Worm (Caenorhabditis elegans) whole organism, young adult: ENCODE results near the gene F41E7.7.

Experiments used
- B0261.1 ChIP-seq: sonication (generic microtip); optimal IDR thresholded peaks from 2 replicates; lab custom pipeline; 2016; ENCODE audit warnings: mild to moderate bottlenecking, missing genetic modification characterization, moderate library complexity, missing compliant biosample characterization
- D2030.7 ChIP-seq: fragments of 200-800 bp; sonication (Bioruptor generic); IDR thresholded peaks from 2 replicates; pipeline ENCODE4 v1.3.6; 2022; ENCODE audit warnings: missing genetic modification reagents, missing genetic modification characterization, missing compliant biosample characterization
- F49E8.2 ChIP-seq: sonication (generic microtip); optimal IDR thresholded peaks from 3 replicates; lab custom pipeline; 2017; ENCODE audit warnings: missing genetic modification characterization, mild to moderate bottlenecking, missing compliant biosample characterization, antibody characterized with exemption, moderate library complexity; ENCODE audit not compliant: insufficient read depth
- F57C9.4 ChIP-seq: sonication (generic microtip); optimal IDR thresholded peaks from 2 replicates; lab custom pipeline; 2017; ENCODE audit warnings: mild to moderate bottlenecking, missing genetic modification characterization, missing compliant biosample characterization
- K11D2.4 ChIP-seq: fragments of 200-800 bp; sonication (Bioruptor generic); IDR thresholded peaks from 2 replicates; pipeline ENCODE4 v1.3.6; 2022; ENCODE audit warnings: missing genetic modification reagents, missing genetic modification characterization, missing compliant biosample characterization
- T26A5.8 ChIP-seq: sonication (generic microtip); optimal IDR thresholded peaks from 2 replicates; lab custom pipeline; 2016; ENCODE audit warnings: missing genetic modification characterization, missing compliant biosample characterization
- ZK185.1 ChIP-seq: sonication (generic microtip); optimal IDR thresholded peaks from 2 replicates; lab custom pipeline; 2016; ENCODE audit warnings: mild to moderate bottlenecking, missing genetic modification characterization, missing compliant biosample characterization; ENCODE audit not compliant: poor library complexity, severe bottlenecking
- ama-1 ChIP-seq, 3 experiments: fragments of 150-350 bp in 1 of 3; sonication (generic microtip) in 2 of 3; optimal IDR thresholded peaks; 2 replicates each; lab custom pipeline; 2014 to 2018; ENCODE audit warnings: missing biosample characterization in 2 of 3, missing genetic modification characterization in 2 of 3, missing genetic modification reagents in 2 of 3
- atf-7 ChIP-seq: sonication (generic microtip); optimal IDR thresholded peaks from 2 replicates; lab custom pipeline; 2017; ENCODE audit warnings: mild to moderate bottlenecking, missing genetic modification characterization, missing compliant biosample characterization
- cebp-1 ChIP-seq, 2 experiments: fragments of 200-800 bp in 1 of 2; sonication (Bioruptor generic) in 1 of 2; sonication (generic microtip) in 1 of 2; IDR thresholded peaks in 1 of 2; optimal IDR thresholded peaks in 1 of 2; 2 replicates each; pipeline versions ENCODE4 v1.3.6 to Lab custom; 2017 to 2022; ENCODE audit warnings: missing compliant biosample characterization in 2 of 2, missing genetic modification characterization in 2 of 2, mild to moderate bottlenecking in 1 of 2, missing genetic modification reagents in 1 of 2, moderate library complexity in 1 of 2
- ceh-100 ChIP-seq: fragments of 200-800 bp; sonication (Bioruptor generic); IDR thresholded peaks from 2 replicates; pipeline ENCODE4 v1.3.6; 2022; ENCODE audit warnings: missing genetic modification reagents, missing genetic modification characterization, missing compliant biosample characterization
- chd-7 ChIP-seq: sonication (generic microtip); optimal IDR thresholded peaks from 2 replicates; lab custom pipeline; 2016; ENCODE audit warnings: mild to moderate bottlenecking, missing genetic modification characterization, moderate library complexity, missing compliant biosample characterization
- die-1 ChIP-seq: sonication (generic microtip); optimal IDR thresholded peaks from 2 replicates; lab custom pipeline; 2016; ENCODE audit warnings: missing genotype, mild to moderate bottlenecking, missing genetic modification characterization, missing compliant biosample characterization
- dpff-1 ChIP-seq: sonication (generic microtip); optimal IDR thresholded peaks from 2 replicates; lab custom pipeline; 2017; ENCODE audit warnings: mild to moderate bottlenecking, missing genetic modification characterization, missing compliant biosample characterization
- efl-1 ChIP-seq: fragments of 150-350 bp; optimal IDR thresholded peaks from 2 replicates; lab custom pipeline; 2014; ENCODE audit warnings: missing biosample characterization, missing genetic modification reagents, missing genetic modification characterization
- egl-44 ChIP-seq: fragments of 200-800 bp; sonication (Bioruptor generic); IDR thresholded peaks from 2 replicates; pipeline ENCODE4 v1.3.6; 2022; ENCODE audit warnings: missing genetic modification reagents, missing genetic modification characterization, missing compliant biosample characterization
- egrh-3 ChIP-seq: fragments of 200-800 bp; sonication (Bioruptor generic); IDR thresholded peaks from 2 replicates; pipeline ENCODE4 v1.3.6; 2022; ENCODE audit warnings: missing genetic modification reagents, missing genetic modification characterization, missing compliant biosample characterization
- ets-4 ChIP-seq: fragments of 200-800 bp; sonication (Bioruptor generic); optimal IDR thresholded peaks from 2 replicates; lab custom pipeline; 2018; ENCODE audit warnings: mild to moderate bottlenecking, missing genetic modification characterization, missing compliant biosample characterization
- fkh-3 ChIP-seq: sonication (generic microtip); optimal IDR thresholded peaks from 2 replicates; lab custom pipeline; 2016; ENCODE audit warnings: mild to moderate bottlenecking, missing genetic modification characterization, missing compliant biosample characterization
- hmg-1.2 ChIP-seq: fragments of 200-800 bp; sonication (Bioruptor generic); IDR thresholded peaks from 2 replicates; pipeline ENCODE4 v1.3.6; 2022; ENCODE audit warnings: missing genetic modification reagents, missing genetic modification characterization, missing compliant biosample characterization
- hmg-20 ChIP-seq: fragments of 200-800 bp; sonication (Bioruptor generic); IDR thresholded peaks from 2 replicates; pipeline ENCODE4 v1.3.6; 2022; ENCODE audit warnings: missing genetic modification reagents, missing genetic modification characterization, missing compliant biosample characterization
- madf-3 ChIP-seq: fragments of 200-800 bp; sonication (Bioruptor generic); IDR thresholded peaks from 2 replicates; pipeline ENCODE4 v1.3.6; 2022; ENCODE audit warnings: missing genetic modification reagents, missing genetic modification characterization, missing compliant biosample characterization
- mes-4 ChIP-seq: sonication (generic microtip); optimal IDR thresholded peaks from 2 replicates; lab custom pipeline; 2016; ENCODE audit warnings: missing genotype, missing genetic modification characterization, missing compliant biosample characterization
- nfya-2 ChIP-seq: fragments of 200-800 bp; sonication (Bioruptor generic); IDR thresholded peaks from 2 replicates; pipeline ENCODE4 v1.3.6; 2022; ENCODE audit warnings: missing genetic modification reagents, missing genetic modification characterization, missing compliant biosample characterization
- nfyb-1 ChIP-seq: fragments of 200-800 bp; sonication (Bioruptor generic); IDR thresholded peaks from 2 replicates; pipeline ENCODE4 v1.3.6; 2022; ENCODE audit warnings: missing genetic modification reagents, missing genetic modification characterization, missing compliant biosample characterization
- nhr-179 ChIP-seq: sonication (generic microtip); optimal IDR thresholded peaks from 2 replicates; lab custom pipeline; 2016; ENCODE audit warnings: mild to moderate bottlenecking, missing genetic modification characterization, missing compliant biosample characterization
- nhr-80 ChIP-seq: sonication (generic microtip); optimal IDR thresholded peaks from 2 replicates; lab custom pipeline; 2016; ENCODE audit warnings: missing genetic modification characterization, missing compliant biosample characterization
- nhr-90 ChIP-seq: sonication (generic microtip); optimal IDR thresholded peaks from 2 replicates; lab custom pipeline; 2016; ENCODE audit warnings: missing genotype, mild to moderate bottlenecking, missing genetic modification characterization, missing compliant biosample characterization
- pha-4 ChIP-seq: fragments of 150-350 bp; sonication (generic microtip); optimal IDR thresholded peaks from 2 replicates; lab custom pipeline; 2014; ENCODE audit warnings: missing biosample characterization, missing genetic modification reagents, missing genetic modification characterization
- rpc-1 ChIP-seq, 2 experiments: fragments of 150-350 bp in 1 of 2; sonication (generic microtip) in 1 of 2; optimal IDR thresholded peaks; 2 replicates each; lab custom pipeline; 2014 to 2018; ENCODE audit warnings: missing biosample characterization in 1 of 2, missing genetic modification characterization in 1 of 2, missing genetic modification reagents in 1 of 2, missing genotype in 1 of 2
- snpc-4 ChIP-seq, 5 experiments: fragments of 150-350 bp in 1 of 5; sonication (generic microtip) in 4 of 5; optimal IDR thresholded peaks; 2 replicates each; lab custom pipeline; 2014 to 2018; ENCODE audit warnings: missing genetic modification characterization in 5 of 5, missing biosample characterization in 3 of 5, antibody characterized with exemption in 2 of 5, mild to moderate bottlenecking in 2 of 5, missing compliant biosample characterization in 2 of 5, missing genotype in 2 of 5, moderate library complexity in 2 of 5, missing genetic modification reagents in 1 of 5
- tbp1 ChIP-seq: fragments of 200-800 bp; sonication (Bioruptor generic); optimal IDR thresholded peaks from 2 replicates; lab custom pipeline; 2018; ENCODE audit warnings: mild to moderate bottlenecking, missing genetic modification characterization, missing compliant biosample characterization
- zfh-2 ChIP-seq: fragments of 200-800 bp; sonication (Bioruptor generic); conservative IDR thresholded peaks from 2 replicates; pipeline ENCODE4 v1.3.6; 2022; ENCODE audit warnings: missing genetic modification reagents, missing genetic modification characterization, missing compliant biosample characterization
- ztf-6 ChIP-seq: fragments of 200-800 bp; sonication (Bioruptor generic); IDR thresholded peaks from 2 replicates; pipeline ENCODE4 v1.3.6; 2022; ENCODE audit warnings: missing genetic modification reagents, missing genetic modification characterization, missing compliant biosample characterization

The F41E7.7 gene

ce11 chrX:10304178-10304577 is 3.4 kb upstream of the F41E7.7 start, which contains the start of gene fipr-21:
fipr-21 (plus strand) TSS chrX:10304529.
- TF ChIP-seq efl-1 (GFP tag; lab: Kevin White, UChicago) (no peak), chd-7 (tag; lab: Kevin White, UChicago) (peak; percentile 22)

- TF ChIP-seq atf-7 (tag; lab: Kevin White, UChicago) (peak; percentile 70), nhr-90 (tag; lab: Kevin White, UChicago) (no peak)
- TF ChIP-seq, all 124 proteins: peak for 1
Measured at ce11 chrX:10306289-10306688, 1.3 kb upstream of the F41E7.7 start, which contains the start of gene cnc-8. cnc-8 (plus strand) TSS chrX:10306595.

ce11 chrX:10306923-10307322 is 672 bp upstream of the F41E7.7 start:
- TF ChIP-seq F49E8.2 (tag; lab: Kevin White, UChicago), result no peak
- no peak for TF ChIP-seq egl-44
- TF ChIP-seq tbp1 (GFP tag; lab: Kevin White, UChicago), result no peak
- no peak for TF ChIP-seq die-1 (tag; lab: Kevin White, UChicago)
- no peak for TF ChIP-seq hmg-1.2 (GFP tag; lab: Robert Waterston, UW)
- no peak for TF ChIP-seq B0261.1 (tag; lab: Kevin White, UChicago)
- TF ChIP-seq rpc-1 (optimal IDR thresholded peaks at IDR 0.05; lab: Kevin White, UChicago), result no peak
- TF ChIP-seq rpc-1 (tag; optimal IDR thresholded peaks at IDR 0.05; lab: Kevin White, UChicago), result no peak
- TF ChIP-seq ama-1 (optimal IDR thresholded peaks at IDR 0.05; lab: Kevin White, UChicago), result no peak
- TF ChIP-seq ama-1 (GFP tag; optimal IDR thresholded peaks at IDR 0.05; lab: Kevin White, UChicago), result no peak
- TF ChIP-seq hmg-20 (GFP tag; lab: Robert Waterston, UW), result no peak

- TF ChIP-seq T26A5.8 (tag; lab: Kevin White, UChicago) (no peak), ZK185.1 (no peak), nhr-179 (no peak), cebp-1 (GFP tag; IDR thresholded peaks at IDR 0.05; lab: Robert Waterston, UW) (no peak), cebp-1 (tag; optimal IDR thresholded peaks at IDR 0.05; lab: Kevin White, UChicago) (no peak), mes-4 (tag; lab: Kevin White, UChicago) (no peak)
Measured at ce11 chrX:10310366-10310765, 2.8 kb downstream of the F41E7.7 start, which contains the start of gene F41E7.6. F41E7.6 (minus strand) TSS chrX:10310466.

ce11 chrX:10315905-10316304 is 8.3 kb downstream of the F41E7.7 start, which contains the start of gene F41E7.9:
F41E7.9 (minus strand) TSS chrX:10316005.
- TF ChIP-seq cebp-1 (GFP tag; IDR thresholded peaks at IDR 0.05; lab: Robert Waterston, UW) (no peak), cebp-1 (tag; optimal IDR thresholded peaks at IDR 0.05; lab: Kevin White, UChicago) (no peak), zfh-2 (GFP tag; lab: Robert Waterston, UW) (no peak), fkh-3 (tag; lab: Kevin White, UChicago) (no peak), K11D2.4 (GFP tag; lab: Robert Waterston, UW) (no peak), ztf-6 (GFP tag; lab: Robert Waterston, UW) (no peak), D2030.7 (no peak), snpc-4 (GFP tag; optimal IDR thresholded peaks at IDR 0.05; lab: Kevin White, UChicago) (no peak), snpc-4 (tag; optimal IDR thresholded peaks at IDR 0.05; lab: Kevin White, UChicago) (no peak), F57C9.4 (tag; lab: Kevin White, UChicago) (no peak), nfyb-1 (no peak), dpff-1 (tag; lab: Kevin White, UChicago) (no peak), madf-3 (GFP tag; lab: Robert Waterston, UW) (no peak), nhr-80 (tag; lab: Kevin White, UChicago) (no peak), ets-4 (GFP tag; lab: Kevin White, UChicago) (no peak), nfya-2 (no peak), pha-4 (tag; lab: Kevin White, UChicago) (no peak), ceh-100 (GFP tag; lab: Robert Waterston, UW) (no peak), egrh-3 (GFP tag; lab: Robert Waterston, UW) (no peak)
